Worm (Caenorhabditis elegans) whole organism, mixed stage, embryonic: ENCODE measurements around the gene clec-162.
"Not testable (repeated sequence)": the region's sequence is repeated elsewhere in the genome, so short reads cannot be mapped to it uniquely, and the experiment has no call there.

Experiments
- ces-1 ChIP-seq: fragments of 150-350 bp; optimal IDR thresholded peaks from 2 replicates; lab custom pipeline; 2014; ENCODE audit warnings: missing biosample characterization, missing genetic modification reagents, missing genetic modification characterization
- elt-1 ChIP-seq: sonication (generic microtip); optimal IDR thresholded peaks from 2 replicates; lab custom pipeline; 2017; ENCODE audit warnings: missing genetic modification characterization, mild to moderate bottlenecking, missing compliant biosample characterization, antibody characterized with exemption, moderate library complexity, borderline replicate concordance; ENCODE audit not compliant: insufficient read depth
- hlh-1 ChIP-seq: fragments of 150-350 bp; optimal IDR thresholded peaks from 2 replicates; lab custom pipeline; 2014; ENCODE audit warnings: missing biosample characterization, missing genetic modification reagents, missing genetic modification characterization
- mab-5 ChIP-seq: fragments of 150-350 bp; optimal IDR thresholded peaks from 2 replicates; lab custom pipeline; 2014; ENCODE audit warnings: missing biosample characterization, missing genetic modification characterization
- mep-1 ChIP-seq: fragments of 150-350 bp; optimal IDR thresholded peaks from 2 replicates; lab custom pipeline; 2017; ENCODE audit warnings: missing biosample characterization, missing genetic modification reagents, missing genetic modification characterization, inconsistent platforms
- pha-4 ChIP-seq: fragments of 150-350 bp; optimal IDR thresholded peaks from 2 replicates; lab custom pipeline; 2018; ENCODE audit warnings: missing biosample characterization, missing genetic modification reagents, missing genetic modification characterization
- sptf-1 ChIP-seq: sonication (generic microtip); optimal IDR thresholded peaks from 2 replicates; lab custom pipeline; 2017; ENCODE audit warnings: mild to moderate bottlenecking, missing genetic modification characterization, moderate library complexity, missing compliant biosample characterization
- unc-62 ChIP-seq: fragments of 150-350 bp; optimal IDR thresholded peaks from 2 replicates; lab custom pipeline; 2014; ENCODE audit warnings: missing biosample characterization, missing genetic modification reagents, missing genetic modification characterization

DNA sequence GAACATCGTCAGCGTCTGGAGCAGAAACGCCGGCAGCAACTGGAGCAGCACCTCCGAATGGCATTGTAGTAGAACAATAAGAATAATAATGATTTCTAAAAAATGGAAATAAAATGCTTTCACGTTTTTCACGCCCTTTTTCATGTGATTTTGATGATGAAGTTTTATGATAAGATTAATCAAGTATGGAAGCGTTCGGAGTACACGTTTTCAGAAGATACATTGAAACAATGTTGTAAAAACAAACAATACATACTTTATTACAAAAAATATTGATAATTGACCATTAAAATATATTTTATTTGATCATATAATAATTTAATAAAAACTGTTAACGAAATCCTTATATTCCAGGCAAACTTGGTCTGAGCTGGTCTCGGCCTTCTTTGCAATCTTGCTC, 43.8 kb downstream of the clec-162 start, which contains the start of gene C07A9.13:
- not testable (repeated sequence) for TF ChIP-seq elt-1 (tag; lab: Kevin White, UChicago); unc-62 (GFP tag; lab: Kevin White, UChicago); pha-4 (tag; lab: Kevin White, UChicago); mab-5 (tag; lab: Kevin White, UChicago); mep-1 (tag; lab: Kevin White, UChicago); hlh-1 (tag; lab: Kevin White, UChicago); sptf-1 (tag; lab: Kevin White, UChicago); ces-1 (GFP tag; lab: Kevin White, UChicago)
